Worm (Caenorhabditis elegans) whole organism, L2 larva: ENCODE results near the gene srd-10.

ENCODE experiments used
- C34F6.9 ChIP-seq: fragments of 150-350 bp; optimal IDR thresholded peaks from 2 replicates; lab custom pipeline; 2014; ENCODE audit warnings: missing biosample characterization, missing genetic modification characterization
- R02D3.7 ChIP-seq: fragments of 150-350 bp; optimal IDR thresholded peaks from 2 replicates; lab custom pipeline; 2014; ENCODE audit warnings: missing biosample characterization, missing genetic modification characterization
- Y55F3AM.14 ChIP-seq: fragments of 200-800 bp; sonication (Bioruptor generic); optimal IDR thresholded peaks from 2 replicates; lab custom pipeline; 2018; ENCODE audit warnings: mild to moderate bottlenecking, missing genetic modification characterization, missing compliant biosample characterization
- ZK546.5 ChIP-seq: sonication (generic microtip); optimal IDR thresholded peaks from 2 replicates; lab custom pipeline; 2017; ENCODE audit warnings: missing biosample characterization, missing genetic modification characterization
- alr-1 ChIP-seq: fragments of 150-350 bp; optimal IDR thresholded peaks from 2 replicates; lab custom pipeline; 2014; ENCODE audit warnings: missing biosample characterization, missing genetic modification characterization
- ceh-16 ChIP-seq: fragments of 150-350 bp; optimal IDR thresholded peaks from 2 replicates; lab custom pipeline; 2014; ENCODE audit warnings: missing biosample characterization, missing genetic modification characterization
- ceh-82 ChIP-seq: fragments of 150-350 bp; optimal IDR thresholded peaks from 2 replicates; lab custom pipeline; 2014; ENCODE audit warnings: missing biosample characterization, missing genetic modification characterization
- crh-2 ChIP-seq: sonication (generic microtip); optimal IDR thresholded peaks from 2 replicates; lab custom pipeline; 2017; ENCODE audit warnings: missing biosample characterization, missing genetic modification characterization
- dmd-4 ChIP-seq: sonication (generic microtip); optimal IDR thresholded peaks from 2 replicates; lab custom pipeline; 2017; ENCODE audit warnings: missing biosample characterization, missing genetic modification characterization
- egl-27 ChIP-seq: sonication (generic microtip); optimal IDR thresholded peaks from 3 replicates; lab custom pipeline; 2017; ENCODE audit warnings: missing biosample characterization, missing genetic modification reagents, missing genetic modification characterization
- elt-1 ChIP-seq: fragments of 150-350 bp; optimal IDR thresholded peaks from 2 replicates; lab custom pipeline; 2014; ENCODE audit warnings: missing biosample characterization, missing genetic modification characterization
- fos-1 ChIP-seq: fragments of 150-350 bp; optimal IDR thresholded peaks from 2 replicates; lab custom pipeline; 2014; ENCODE audit warnings: missing biosample characterization, missing genetic modification characterization
- gmeb-1 ChIP-seq: fragments of 150-350 bp; optimal IDR thresholded peaks from 2 replicates; lab custom pipeline; 2014; ENCODE audit warnings: missing biosample characterization, missing genetic modification characterization
- lin-11 ChIP-seq: fragments of 150-350 bp; sonication (generic microtip); optimal IDR thresholded peaks from 2 replicates; lab custom pipeline; 2014; ENCODE audit warnings: missing biosample characterization, missing genetic modification characterization, inconsistent platforms, mixed read lengths
- lin-13 ChIP-seq: fragments of 150-350 bp; optimal IDR thresholded peaks from 2 replicates; lab custom pipeline; 2014; ENCODE audit warnings: missing biosample characterization, missing genetic modification reagents, missing genetic modification characterization
- lin-39 ChIP-seq: fragments of 150-350 bp; optimal IDR thresholded peaks from 2 replicates; lab custom pipeline; 2014; ENCODE audit warnings: missing biosample characterization, missing genetic modification reagents, missing genetic modification characterization
- lsy-2 ChIP-seq, 2 experiments: fragments of 150-350 bp in 1 of 2; sonication (generic microtip) in 1 of 2; optimal IDR thresholded peaks; 2 replicates each; lab custom pipeline; 2014 to 2017; ENCODE audit warnings: missing biosample characterization in 2 of 2, missing genetic modification characterization in 2 of 2
- mab-5 ChIP-seq: fragments of 150-350 bp; optimal IDR thresholded peaks from 2 replicates; lab custom pipeline; 2014; ENCODE audit warnings: missing biosample characterization, missing genetic modification characterization
- mbf-1 ChIP-seq: sonication (generic microtip); optimal IDR thresholded peaks from 2 replicates; lab custom pipeline; 2017; ENCODE audit warnings: missing biosample characterization, missing genetic modification characterization
- mdl-1 ChIP-seq, 2 experiments: fragments of 150-350 bp in 1 of 2; sonication (generic microtip) in 1 of 2; optimal IDR thresholded peaks; 2 replicates each; lab custom pipeline; 2017; ENCODE audit warnings: missing biosample characterization in 2 of 2, missing genetic modification characterization in 2 of 2
- nhr-10 ChIP-seq: sonication (generic microtip); optimal IDR thresholded peaks from 2 replicates; lab custom pipeline; 2017; ENCODE audit warnings: missing biosample characterization, missing genetic modification characterization
- nhr-11 ChIP-seq: fragments of 150-350 bp; optimal IDR thresholded peaks from 2 replicates; lab custom pipeline; 2014; ENCODE audit warnings: missing biosample characterization, missing genetic modification characterization
- nhr-12 ChIP-seq: fragments of 150-350 bp; optimal IDR thresholded peaks from 2 replicates; lab custom pipeline; 2014; ENCODE audit warnings: missing biosample characterization, missing genetic modification characterization
- nhr-129 ChIP-seq: fragments of 150-350 bp; optimal IDR thresholded peaks from 2 replicates; lab custom pipeline; 2014; ENCODE audit warnings: missing biosample characterization, missing genetic modification characterization
- nhr-23 ChIP-seq: fragments of 150-350 bp; optimal IDR thresholded peaks from 2 replicates; lab custom pipeline; 2014; ENCODE audit warnings: missing biosample characterization, missing genetic modification reagents, missing genetic modification characterization
- nhr-237 ChIP-seq: fragments of 150-350 bp; optimal IDR thresholded peaks from 2 replicates; lab custom pipeline; 2014; ENCODE audit warnings: missing biosample characterization, missing genetic modification characterization
- peb-1 ChIP-seq: fragments of 150-350 bp; optimal IDR thresholded peaks from 2 replicates; lab custom pipeline; 2014; ENCODE audit warnings: missing biosample characterization, missing genetic modification characterization
- sem-4 ChIP-seq: fragments of 150-350 bp; optimal IDR thresholded peaks from 2 replicates; lab custom pipeline; 2014; ENCODE audit warnings: missing biosample characterization, missing genetic modification reagents, missing genetic modification characterization
- skn-1 ChIP-seq: sonication (generic microtip); optimal IDR thresholded peaks from 2 replicates; lab custom pipeline; 2017; ENCODE audit warnings: missing biosample characterization, missing genetic modification characterization
- sma-3 ChIP-seq: sonication (generic microtip); optimal IDR thresholded peaks from 2 replicates; lab custom pipeline; 2016; ENCODE audit warnings: missing genetic modification reagents, missing genetic modification characterization, missing compliant biosample characterization
- snpc-4 ChIP-seq: fragments of 150-350 bp; optimal IDR thresholded peaks from 2 replicates; lab custom pipeline; 2014; ENCODE audit warnings: missing biosample characterization, missing genetic modification characterization
- unc-62 ChIP-seq: fragments of 150-350 bp; optimal IDR thresholded peaks from 2 replicates; lab custom pipeline; 2014; ENCODE audit warnings: missing biosample characterization, missing genetic modification reagents, missing genetic modification characterization
- ztf-1 ChIP-seq: fragments of 200-800 bp; sonication (Bioruptor generic); conservative IDR thresholded peaks from 2 replicates; pipeline ENCODE4 v1.3.6; 2022; ENCODE audit warnings: missing genetic modification characterization, missing compliant biosample characterization
- ztf-4 ChIP-seq: fragments of 150-350 bp; optimal IDR thresholded peaks from 2 replicates; lab custom pipeline; 2014; ENCODE audit warnings: missing biosample characterization, missing genetic modification characterization

Gene srd-10

ce11 chrIV:13554350-13554749 lies 20.5 kb upstream of the srd-10 start:
- TF ChIP-seq lin-13 (GFP tag; lab: Kevin White, UChicago) = no peak
- no peak for TF ChIP-seq lin-11 (tag; lab: Kevin White, UChicago)
- TF ChIP-seq ztf-1 (GFP tag; lab: Robert Waterston, UW) = 0 out of 2 replicates have a peak, but pooled peaks have one; percentile 59
- TF ChIP-seq, all 48 proteins: peak for 1

- no peak for TF ChIP-seq nhr-237 (tag; lab: Kevin White, UChicago)
- TF ChIP-seq gmeb-1 = no peak
- TF ChIP-seq unc-62 (GFP tag; lab: Kevin White, UChicago) = no peak
- TF ChIP-seq fos-1 (tag; lab: Kevin White, UChicago) = no peak
- TF ChIP-seq ZK546.5 (tag; lab: Kevin White, UChicago) = no peak
- no peak for TF ChIP-seq lin-39
- TF ChIP-seq sma-3 (GFP tag; lab: Kevin White, UChicago) = no peak
- TF ChIP-seq nhr-10 = no peak
- TF ChIP-seq egl-27 (tag; lab: Kevin White, UChicago) = no peak
- TF ChIP-seq ceh-82 (tag; lab: Kevin White, UChicago) = no peak
- TF ChIP-seq nhr-11 (tag; lab: Kevin White, UChicago) = no peak
- TF ChIP-seq mdl-1 (tag; optimal IDR thresholded peaks at IDR 0.05; lab: Kevin White, UChicago) = no peak
- no peak for TF ChIP-seq lsy-2 (tag; optimal IDR thresholded peaks at IDR 0.05; lab: Kevin White, UChicago)
- TF ChIP-seq snpc-4 (tag; lab: Kevin White, UChicago) = no peak
Observed at ce11 chrIV:13555508-13555907, 19.3 kb upstream of the srd-10 start.

DNA sequence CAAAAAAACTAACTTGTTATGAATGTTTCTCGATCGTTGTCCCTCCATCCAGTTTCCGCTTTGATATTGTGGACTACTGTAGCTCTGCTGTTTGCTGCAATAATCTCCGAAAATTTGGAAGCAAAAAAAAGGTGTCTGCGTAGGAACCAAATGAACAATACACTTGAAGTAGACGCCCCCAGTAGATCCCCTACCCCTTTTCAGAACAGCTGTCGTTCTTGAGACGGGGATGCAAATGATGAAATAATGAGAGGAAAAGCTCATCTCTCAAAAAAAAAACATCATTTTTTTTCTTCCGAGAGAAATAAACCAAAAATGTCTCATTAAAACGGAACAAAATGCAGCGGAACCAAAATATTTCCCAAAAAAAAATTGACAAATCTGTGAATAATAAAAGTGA lies 17.4 kb upstream of the srd-10 start:
- no peak for TF ChIP-seq fos-1 (tag; lab: Kevin White, UChicago)
- TF ChIP-seq C34F6.9 (tag; lab: Kevin White, UChicago) = no peak
- TF ChIP-seq nhr-129 (tag; lab: Kevin White, UChicago) = peak; percentile 58
- TF ChIP-seq peb-1 (tag; lab: Kevin White, UChicago) = no peak
- no peak for TF ChIP-seq elt-1 (tag; lab: Kevin White, UChicago)
- TF ChIP-seq crh-2 (tag; lab: Kevin White, UChicago) = no peak
- TF ChIP-seq, all 48 proteins: peak for 1

DNA sequence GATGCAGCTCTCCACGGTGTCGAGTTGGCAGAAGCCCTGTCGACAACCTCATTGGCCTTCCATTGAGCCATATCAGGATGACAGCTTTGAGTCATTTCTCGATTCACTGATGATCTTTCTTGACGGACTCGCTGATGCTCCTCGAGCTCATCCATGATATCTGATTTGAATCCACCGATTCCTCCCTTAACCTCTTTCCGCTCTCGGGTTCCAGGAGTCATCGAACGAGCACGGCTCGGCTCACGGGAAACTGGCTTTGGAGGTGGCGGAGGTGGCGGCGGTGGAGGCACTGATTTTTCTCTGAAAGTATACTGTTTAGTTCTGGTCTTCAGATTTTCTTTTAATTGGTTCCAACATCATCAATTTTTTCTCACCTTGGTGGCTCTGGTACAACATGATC lies 15.8 kb upstream of the srd-10 start:
- TF ChIP-seq Y55F3AM.14 = no peak

DNA sequence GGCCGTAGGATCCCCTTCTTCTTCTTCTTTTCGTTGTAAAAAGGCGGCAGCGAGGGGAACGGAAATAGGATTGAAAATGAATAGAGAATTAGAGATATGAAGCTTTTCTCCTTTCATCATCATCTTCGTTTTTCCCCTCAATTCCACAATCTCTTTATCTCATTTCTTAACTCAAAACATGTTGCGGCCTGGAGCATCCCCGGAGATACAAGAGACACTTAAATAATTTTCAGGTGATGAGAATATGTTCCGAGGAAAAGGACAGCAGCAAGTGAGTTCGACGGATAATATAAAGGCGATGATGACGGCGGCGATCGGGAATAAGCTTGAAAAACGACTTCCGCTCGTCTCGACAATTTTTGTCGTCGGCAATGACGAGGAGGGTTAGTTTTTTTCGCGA lies 13.2 kb upstream of the srd-10 start, which contains the start of the genes Y45F10B.13 and qui-1:
Y45F10B.13 (minus strand) TSS at position 101 of the 400 bp plus-strand sequence.
qui-1 (plus strand) TSS at position 233 of the 400 bp plus-strand sequence.
- no peak for TF ChIP-seq mab-5 (tag; lab: Kevin White, UChicago)
- peak; percentile 42 for TF ChIP-seq nhr-129 (tag; lab: Kevin White, UChicago)

- TF ChIP-seq lin-11 (tag; lab: Kevin White, UChicago) = no peak
- TF ChIP-seq skn-1 (tag; lab: Kevin White, UChicago) = no peak
- TF ChIP-seq nhr-12 (tag; lab: Kevin White, UChicago) = no peak
- no peak for TF ChIP-seq ceh-16
- no peak for TF ChIP-seq sem-4
- TF ChIP-seq unc-62 (GFP tag; lab: Kevin White, UChicago) = no peak
- no peak for TF ChIP-seq gmeb-1
- no peak for TF ChIP-seq lin-13 (GFP tag; lab: Kevin White, UChicago)
- TF ChIP-seq mab-5 (tag; lab: Kevin White, UChicago) = no peak
- TF ChIP-seq ztf-4 (tag; lab: Kevin White, UChicago) = no peak
- TF ChIP-seq ceh-82 (tag; lab: Kevin White, UChicago) = no peak
- no peak for TF ChIP-seq alr-1 (tag; lab: Kevin White, UChicago)
- no peak for TF ChIP-seq elt-1 (tag; lab: Kevin White, UChicago)
- TF ChIP-seq mbf-1 = no peak
- no peak for TF ChIP-seq Y55F3AM.14
- TF ChIP-seq dmd-4 = no peak
- TF ChIP-seq nhr-23 (tag; lab: Kevin White, UChicago) = no peak
- TF ChIP-seq R02D3.7 (tag; lab: Kevin White, UChicago) = no peak
- TF ChIP-seq nhr-237 (tag; lab: Kevin White, UChicago) = no peak
Observed at ce11 chrIV:13564284-13564683, 10.5 kb upstream of the srd-10 start.
